Worm (Caenorhabditis elegans) whole organism, L4/young adult: Measurements from ENCODE around the gene ergi-1.
"Not testable (repeated sequence)": the region's sequence is repeated elsewhere in the genome, so short reads cannot be mapped to it uniquely, and the experiment has no call there.

Source experiments
- W03F9.2 ChIP-seq: fragments of 150-350 bp; optimal IDR thresholded peaks from 2 replicates; lab custom pipeline; 2014; ENCODE audit warnings: missing biosample characterization, missing genetic modification characterization
- dao-5 ChIP-seq: sonication (generic microtip); optimal IDR thresholded peaks from 2 replicates; lab custom pipeline; 2016; ENCODE audit warnings: missing genotype, missing genetic modification characterization, moderate library complexity, missing compliant biosample characterization
- him-1 ChIP-seq: sonication (generic microtip); optimal IDR thresholded peaks from 2 replicates; lab custom pipeline; 2016; ENCODE audit warnings: missing genotype, missing genetic modification reagents, missing genetic modification characterization, missing compliant biosample characterization

The ergi-1 gene

ce11 chrX:2047208-2047946 is 12.3 kb upstream of the ergi-1 start:
- TF ChIP-seq him-1 (tag; lab: Kevin White, UChicago): no peak
- no peak for TF ChIP-seq W03F9.2 (tag; lab: Kevin White, UChicago)
- no peak for TF ChIP-seq dao-5

ce11 chrX:2046124-2046722 is 11.2 kb upstream of the ergi-1 start, which contains the start of gene igcm-4:
Gene igcm-4 (minus strand): TSS chrX:2046360.
- TF ChIP-seq W03F9.2 (tag; lab: Kevin White, UChicago): no peak

- TF ChIP-seq dao-5 (no peak), him-1 (tag; lab: Kevin White, UChicago) (no peak), W03F9.2 (tag; lab: Kevin White, UChicago) (no peak)
Observed at ce11 chrX:2045603-2046002, 10.5 kb upstream of the ergi-1 start.

ce11 chrX:2044541-2045168 is 9.6 kb upstream of the ergi-1 start:
- no peak for TF ChIP-seq dao-5
- no peak for TF ChIP-seq him-1 (tag; lab: Kevin White, UChicago)
- no peak for TF ChIP-seq W03F9.2 (tag; lab: Kevin White, UChicago)

ce11 chrX:2043224-2043623 is 8.2 kb upstream of the ergi-1 start:
- TF ChIP-seq W03F9.2 (tag; lab: Kevin White, UChicago): no peak
- no peak for TF ChIP-seq him-1 (tag; lab: Kevin White, UChicago)

- no peak for TF ChIP-seq W03F9.2 (tag; lab: Kevin White, UChicago)
- TF ChIP-seq him-1 (tag; lab: Kevin White, UChicago): no peak
- TF ChIP-seq dao-5: no peak
Observed at ce11 chrX:2042621-2043020, 7.5 kb upstream of the ergi-1 start.

ce11 chrX:2041448-2042138 is 6.5 kb upstream of the ergi-1 start:
- no peak for TF ChIP-seq W03F9.2 (tag; lab: Kevin White, UChicago)
- TF ChIP-seq dao-5: no peak
- TF ChIP-seq him-1 (tag; lab: Kevin White, UChicago): no peak

ce11 chrX:2040877-2041276 is 5.8 kb upstream of the ergi-1 start:
- no peak for TF ChIP-seq him-1 (tag; lab: Kevin White, UChicago)

ce11 chrX:2039358-2039757 is 4.3 kb upstream of the ergi-1 start, which contains the start of gene smex-2:
Gene smex-2 (minus strand): TSS chrX:2039458.
- no peak for TF ChIP-seq dao-5
- no peak for TF ChIP-seq W03F9.2 (tag; lab: Kevin White, UChicago)
- no peak for TF ChIP-seq him-1 (tag; lab: Kevin White, UChicago)

- TF ChIP-seq him-1 (tag; lab: Kevin White, UChicago): no peak
- TF ChIP-seq dao-5: no peak
- TF ChIP-seq W03F9.2 (tag; lab: Kevin White, UChicago): no peak
Observed at ce11 chrX:2031414-2031813, 3.7 kb downstream of the ergi-1 start, which contains the start of gene Y102A11A.5. Gene Y102A11A.5 (minus strand): TSS chrX:2031588.

ce11 chrX:2030871-2031270 is 4.2 kb downstream of the ergi-1 start:
- TF ChIP-seq dao-5 (no peak), W03F9.2 (tag; lab: Kevin White, UChicago) (no peak)

ce11 chrX:2026342-2026741 is 8.7 kb downstream of the ergi-1 start, which contains the start of gene Y102A11A.2:
Gene Y102A11A.2 (plus strand): TSS chrX:2026642.
- TF ChIP-seq him-1 (tag; lab: Kevin White, UChicago); W03F9.2 (tag; lab: Kevin White, UChicago); dao-5: not testable (repeated sequence)

ce11 chrX:2021558-2021957 is 13.5 kb downstream of the ergi-1 start:
- TF ChIP-seq dao-5: no peak
- no peak for TF ChIP-seq him-1 (tag; lab: Kevin White, UChicago)
- no peak for TF ChIP-seq W03F9.2 (tag; lab: Kevin White, UChicago)

ce11 chrX:2018848-2019247 is 16.2 kb downstream of the ergi-1 start, which contains the start of gene Y102A11A.3:
Gene Y102A11A.3 (plus strand): TSS chrX:2019148.
- no peak for TF ChIP-seq him-1 (tag; lab: Kevin White, UChicago)
- no peak for TF ChIP-seq dao-5
- TF ChIP-seq W03F9.2 (tag; lab: Kevin White, UChicago): no peak
